Fruit fly (Drosophila melanogaster) whole organism, embryonic: ENCODE measurements around the gene Nup98-96.
A peak's percentile ranks its signal among the peaks of the same experiment; 100 is the strongest.

Experiments
- BEAF-32 ChIP-seq: fragments of 200-800 bp; sonication (Bioruptor generic); optimal IDR thresholded peaks from 3 replicates; lab custom pipeline; 2017; ENCODE audit warnings: missing biosample characterization, missing genetic modification characterization, mild to moderate bottlenecking, moderate library complexity, missing genetic modification reagents
- CG10543 ChIP-seq: fragments of 200-800 bp; sonication (Bioruptor generic); optimal IDR thresholded peaks from 3 replicates; lab custom pipeline; 2017; ENCODE audit warnings: missing biosample characterization, mild to moderate bottlenecking, missing genetic modification characterization, moderate library complexity
- CG11085 ChIP-seq: fragments of 200-800 bp; sonication (Bioruptor generic); IDR thresholded peaks from 2 replicates; pipeline ENCODE4 v1.3.6; 2022; ENCODE audit warnings: missing biosample characterization, missing genetic modification characterization
- CG12659 ChIP-seq: fragments of 200-800 bp; sonication (Bioruptor generic); optimal IDR thresholded peaks from 3 replicates; lab custom pipeline; 2017; ENCODE audit warnings: mild to moderate bottlenecking, missing biosample characterization, missing genetic modification reagents, missing genetic modification characterization
- CG14965 ChIP-seq: fragments of 200-800 bp; sonication (Bioruptor generic); optimal IDR thresholded peaks from 2 replicates; lab custom pipeline; 2016; ENCODE audit warnings: missing biosample characterization, missing genetic modification characterization, borderline replicate concordance
- CG15514 ChIP-seq: fragments of 200-800 bp; sonication (Bioruptor generic); optimal IDR thresholded peaks from 3 replicates; lab custom pipeline; 2017; ENCODE audit warnings: missing biosample characterization, missing genetic modification characterization, mild to moderate bottlenecking, moderate library complexity, missing genetic modification reagents
- CG17328 ChIP-seq: fragments of 200-800 bp; sonication (Bioruptor generic); IDR thresholded peaks from 2 replicates; pipeline ENCODE4 v1.3.6; 2022; ENCODE audit warnings: missing biosample characterization, missing genetic modification characterization
- CG18619 ChIP-seq: fragments of 200-800 bp; sonication (Bioruptor generic); optimal IDR thresholded peaks from 3 replicates; lab custom pipeline; 2017; ENCODE audit warnings: missing biosample characterization, mild to moderate bottlenecking, missing genetic modification characterization
- CG2875 ChIP-seq: fragments of 200-800 bp; sonication (Bioruptor generic); optimal IDR thresholded peaks from 2 replicates; lab custom pipeline; 2017; ENCODE audit warnings: missing biosample characterization, mild to moderate bottlenecking, missing genetic modification characterization, missing genetic modification reagents
- CG31388 ChIP-seq: fragments of 200-800 bp; sonication (Bioruptor generic); optimal IDR thresholded peaks from 2 replicates; lab custom pipeline; 2016; ENCODE audit warnings: missing biosample characterization, missing genetic modification characterization
- CG43689 ChIP-seq: fragments of 200-800 bp; sonication (Bioruptor generic); IDR thresholded peaks from 2 replicates; pipeline ENCODE4 v1.3.6; 2022; ENCODE audit warnings: missing biosample characterization, missing genetic modification characterization
- CG4707 ChIP-seq: fragments of 200-800 bp; sonication (Bioruptor generic); optimal IDR thresholded peaks from 2 replicates; lab custom pipeline; 2018; ENCODE audit warnings: missing biosample characterization, mild to moderate bottlenecking, missing genetic modification characterization, moderate library complexity
- CG5953 ChIP-seq: fragments of 200-800 bp; sonication (Bioruptor generic); IDR thresholded peaks from 2 replicates; pipeline ENCODE4 v1.3.6; 2022; ENCODE audit warnings: missing biosample characterization, missing genetic modification characterization
- CG6254 ChIP-seq: fragments of 200-800 bp; sonication (Bioruptor generic); optimal IDR thresholded peaks from 3 replicates; lab custom pipeline; 2017; ENCODE audit warnings: mild to moderate bottlenecking, missing biosample characterization, missing genetic modification reagents, missing genetic modification characterization
- CG6654 ChIP-seq: fragments of 200-800 bp; sonication (Bioruptor generic); optimal IDR thresholded peaks from 2 replicates; lab custom pipeline; 2017; ENCODE audit warnings: missing biosample characterization, mild to moderate bottlenecking, missing genetic modification characterization
- CG9609 ChIP-seq: fragments of 200-800 bp; sonication (Bioruptor generic); optimal IDR thresholded peaks from 3 replicates; lab custom pipeline; 2016; ENCODE audit warnings: missing biosample characterization, missing genetic modification characterization
- CrebB ChIP-seq: fragments of 200-800 bp; sonication (Bioruptor generic); optimal IDR thresholded peaks from 3 replicates; lab custom pipeline; 2018; ENCODE audit warnings: missing biosample characterization, mild to moderate bottlenecking, missing genetic modification characterization
- D19B ChIP-seq: fragments of 200-800 bp; sonication (Bioruptor generic); optimal IDR thresholded peaks from 2 replicates; lab custom pipeline; 2017; ENCODE audit warnings: missing biosample characterization, mild to moderate bottlenecking, missing genetic modification characterization
- Eip74EF ChIP-seq, 2 experiments: fragments of 200-800 bp in 1 of 2; fragments of >200 bp in 1 of 2; sonication (Bioruptor generic) in 1 of 2; optimal IDR thresholded peaks; 2 replicates each; lab custom pipeline; 2017 to 2019; ENCODE audit warnings: missing biosample characterization in 2 of 2, missing genetic modification characterization in 2 of 2, mild to moderate bottlenecking in 1 of 2, moderate library complexity in 1 of 2
- Gsc ChIP-seq: fragments of 200-800 bp; sonication (Bioruptor generic); IDR thresholded peaks from 2 replicates; pipeline ENCODE4 v1.3.6; 2022; ENCODE audit warnings: missing biosample characterization, missing genetic modification characterization
- Gug ChIP-seq: fragments of 200-800 bp; sonication (Bioruptor generic); IDR thresholded peaks from 4 replicates; pipeline ENCODE4 v1.3.6; 2022; ENCODE audit warnings: missing biosample characterization, missing genetic modification characterization
- HLH54F ChIP-seq: fragments of 200-800 bp; sonication (Bioruptor generic); optimal IDR thresholded peaks from 3 replicates; lab custom pipeline; 2016; ENCODE audit warnings: missing biosample characterization, missing genetic modification characterization
- Hr51 ChIP-seq, 2 experiments: fragments of 200-800 bp; sonication (Bioruptor generic); optimal IDR thresholded peaks; 2 replicates in 1 of 2; 3 replicates in 1 of 2; lab custom pipeline; 2016 to 2018; ENCODE audit warnings: missing biosample characterization in 2 of 2, missing genetic modification characterization in 2 of 2, mild to moderate bottlenecking in 1 of 2, moderate library complexity in 1 of 2
- Kr ChIP-seq: fragments of 200-800 bp; sonication (Bioruptor generic); optimal IDR thresholded peaks from 2 replicates; lab custom pipeline; 2017; ENCODE audit warnings: missing biosample characterization, mild to moderate bottlenecking, missing genetic modification characterization
- Lhr ChIP-seq: fragments of 200-800 bp; sonication (Bioruptor generic); optimal IDR thresholded peaks from 3 replicates; lab custom pipeline; 2017; ENCODE audit warnings: mild to moderate bottlenecking, missing biosample characterization, missing genetic modification reagents, missing genetic modification characterization
- Lim3 ChIP-seq: fragments of 200-800 bp; sonication (Bioruptor generic); IDR thresholded peaks from 2 replicates; pipeline ENCODE4 v1.3.6; 2022; ENCODE audit warnings: missing biosample characterization, missing genetic modification characterization
- Meics ChIP-seq: fragments of 200-800 bp; sonication (Bioruptor generic); optimal IDR thresholded peaks from 2 replicates; lab custom pipeline; 2017; ENCODE audit warnings: missing biosample characterization, mild to moderate bottlenecking, missing genetic modification characterization
- Mes4 ChIP-seq: fragments of 200-800 bp; sonication (Bioruptor generic); optimal IDR thresholded peaks from 2 replicates; lab custom pipeline; 2016; ENCODE audit warnings: missing biosample characterization, missing genetic modification characterization
- NFAT ChIP-seq: fragments of 200-800 bp; sonication (Bioruptor generic); IDR thresholded peaks from 2 replicates; pipeline ENCODE4 v1.3.6; 2022; ENCODE audit warnings: missing biosample characterization, missing genetic modification characterization
- Ptx1 ChIP-seq: fragments of 200-800 bp; sonication (Bioruptor generic); IDR thresholded peaks from 2 replicates; pipeline ENCODE4 v1.3.6; 2022; ENCODE audit warnings: missing biosample characterization, missing genetic modification characterization
- Rfx ChIP-seq: fragments of 200-800 bp; sonication (Bioruptor generic); IDR thresholded peaks from 2 replicates; pipeline ENCODE4 v1.3.6; 2022; ENCODE audit warnings: missing biosample characterization, missing genetic modification characterization
- Sry-β ChIP-seq: fragments of 200-800 bp; sonication (Bioruptor generic); optimal IDR thresholded peaks from 2 replicates; lab custom pipeline; 2018; ENCODE audit warnings: missing biosample characterization, mild to moderate bottlenecking, missing genetic modification characterization, moderate library complexity
- Stat92E ChIP-seq, 3 experiments: fragments of >200 bp in 2 of 3; fragments of 200-800 bp in 1 of 3; sonication (Bioruptor generic) in 1 of 3; optimal IDR thresholded peaks; 2 replicates each; lab custom pipeline; 2017 to 2019; ENCODE audit warnings: missing biosample characterization in 3 of 3, missing genetic modification characterization in 3 of 3, mild to moderate bottlenecking in 1 of 3, moderate library complexity in 1 of 3
- bsh ChIP-seq, 2 experiments: fragments of 200-800 bp; sonication (Bioruptor generic); optimal IDR thresholded peaks; 2 replicates each; lab custom pipeline; 2017 to 2018; ENCODE audit warnings: mild to moderate bottlenecking in 2 of 2, missing biosample characterization in 2 of 2, missing genetic modification characterization in 2 of 2, moderate library complexity in 1 of 2
- caup ChIP-seq: fragments of 200-800 bp; sonication (Bioruptor generic); optimal IDR thresholded peaks from 3 replicates; lab custom pipeline; 2017; ENCODE audit warnings: missing biosample characterization, mild to moderate bottlenecking, missing genetic modification characterization, moderate library complexity; ENCODE audit not compliant: severe bottlenecking
- dpn ChIP-seq, 2 experiments: fragments of 200-800 bp; sonication (Bioruptor generic); optimal IDR thresholded peaks; 3 replicates each; lab custom pipeline; 2016; ENCODE audit warnings: missing biosample characterization in 2 of 2, missing genetic modification characterization in 2 of 2
- ham ChIP-seq: fragments of 200-800 bp; sonication (Bioruptor generic); IDR thresholded peaks from 2 replicates; pipeline ENCODE4 v1.3.6; 2022; ENCODE audit warnings: missing biosample characterization, missing genetic modification characterization
- hbn ChIP-seq: fragments of 200-800 bp; sonication (Bioruptor generic); IDR thresholded peaks from 2 replicates; pipeline ENCODE4 v1.3.6; 2022; ENCODE audit warnings: missing biosample characterization, missing genetic modification characterization; ENCODE audit not compliant: partially characterized antibody
- lbe ChIP-seq: fragments of 200-800 bp; sonication (Bioruptor generic); optimal IDR thresholded peaks from 2 replicates; lab custom pipeline; 2016; ENCODE audit warnings: missing biosample characterization, mild to moderate bottlenecking, missing genetic modification characterization
- pb ChIP-seq: fragments of 200-800 bp; sonication (Bioruptor generic); optimal IDR thresholded peaks from 3 replicates; lab custom pipeline; 2016; ENCODE audit warnings: missing biosample characterization, missing genetic modification characterization
- row ChIP-seq: fragments of 200-800 bp; sonication (Bioruptor generic); IDR thresholded peaks from 3 replicates; pipeline ENCODE4 v1.3.6; 2022; ENCODE audit warnings: missing biosample characterization, missing genetic modification characterization
- scrt ChIP-seq: fragments of 200-800 bp; sonication (Bioruptor generic); optimal IDR thresholded peaks from 2 replicates; lab custom pipeline; 2018; ENCODE audit warnings: missing biosample characterization, mild to moderate bottlenecking, missing genetic modification characterization, moderate library complexity
- sima ChIP-seq: fragments of 200-800 bp; sonication (Bioruptor generic); optimal IDR thresholded peaks from 2 replicates; lab custom pipeline; 2016; ENCODE audit warnings: missing biosample characterization, missing genetic modification characterization
- vnd ChIP-seq: fragments of 200-800 bp; sonication (Bioruptor generic); IDR thresholded peaks from 3 replicates; pipeline ENCODE4 v1.3.6; 2022; ENCODE audit warnings: missing biosample characterization, missing genetic modification characterization; ENCODE audit not compliant: partially characterized antibody
- wor ChIP-seq: fragments of 200-800 bp; sonication (Bioruptor generic); IDR thresholded peaks from 2 replicates; pipeline ENCODE4 v1.3.6; 2022; ENCODE audit warnings: missing biosample characterization, missing genetic modification characterization
- zen2 ChIP-seq: fragments of 200-800 bp; sonication (Bioruptor generic); IDR thresholded peaks from 3 replicates; pipeline ENCODE4 v1.3.6; 2022; ENCODE audit warnings: missing biosample characterization, missing genetic modification characterization; ENCODE audit not compliant: partially characterized antibody

Nup98-96 gene

DNA sequence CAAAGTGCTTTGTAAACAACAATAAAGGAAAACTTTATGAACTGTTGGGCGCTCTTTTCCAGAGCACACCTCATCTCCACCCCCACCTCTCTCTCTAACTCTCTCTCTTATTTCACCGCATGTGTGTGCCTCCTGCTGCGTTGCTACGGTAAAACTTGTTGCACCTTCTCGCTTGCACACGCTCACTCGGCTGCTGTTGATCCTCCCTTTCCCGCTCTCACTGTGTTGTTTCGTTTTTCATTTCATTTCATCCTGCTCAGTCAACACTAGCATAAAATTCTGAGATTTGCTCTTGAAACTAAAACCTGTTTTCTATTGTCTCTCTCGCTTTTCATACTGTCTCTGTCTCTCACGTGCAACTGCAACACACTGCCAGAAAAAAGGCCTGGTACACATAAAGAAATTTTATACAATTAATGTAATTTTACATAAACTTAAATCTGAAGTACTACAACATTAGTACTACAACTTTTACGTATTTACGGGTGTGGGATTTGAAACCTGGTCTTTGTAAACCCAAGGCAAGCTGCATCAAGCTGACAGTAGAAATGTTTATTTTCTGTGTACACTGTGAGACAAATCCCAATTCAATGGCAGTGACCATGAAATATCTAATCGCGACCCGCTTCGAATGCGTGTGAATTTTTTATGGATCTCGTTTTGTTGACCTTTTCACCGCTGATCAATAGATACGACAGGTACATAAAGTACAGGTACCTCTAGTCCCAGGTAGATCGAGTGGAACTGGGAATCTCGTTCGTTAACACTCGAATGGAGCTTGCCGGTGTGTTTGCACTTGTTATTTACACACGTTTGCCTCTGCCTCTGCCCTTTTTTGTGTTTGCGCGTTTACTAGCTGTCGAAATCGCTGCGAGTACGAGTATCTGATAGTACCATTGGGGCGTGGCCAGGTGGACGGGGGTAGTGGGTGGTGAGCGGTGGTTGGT lies 1.3 kb upstream of the Nup98-96 start (continued):
- TF ChIP-seq Gug (GFP tag; lab: Robert Waterston, UW) = peak; percentile 68; the same call in 3 of the 4 replicates
- TF ChIP-seq CG18619 (GFP tag; lab: Kevin White, UChicago) = peak; percentile 76
- TF ChIP-seq dpn (GFP tag; optimal IDR thresholded peaks at IDR 0.05; lab: Kevin White, UChicago) = peak; percentile 68 to 84
- TF ChIP-seq bsh (GFP tag; optimal IDR thresholded peaks at IDR 0.05; lab: Kevin White, UChicago) = peak; percentile 88 to 97
- peak; percentile 22; the same call in 1 of the 2 replicates for TF ChIP-seq NFAT (GFP tag; lab: Robert Waterston, UW)
- TF ChIP-seq Gsc (GFP tag; lab: Robert Waterston, UW) = peak; percentile 81
- TF ChIP-seq Rfx (GFP tag; lab: Robert Waterston, UW) = peak; percentile 56; the same call in 1 of the 2 replicates
- peak; percentile 62 for TF ChIP-seq CG9609 (GFP tag; lab: Kevin White, UChicago)
- peak; percentile 68 for TF ChIP-seq CG31388 (GFP tag; lab: Kevin White, UChicago)
- peak; percentile 90 for TF ChIP-seq Ptx1 (GFP tag; lab: Robert Waterston, UW)
- TF ChIP-seq CrebB (tag; lab: Kevin White, UChicago) = peak; percentile 85
- TF ChIP-seq CG17328 (GFP tag; lab: Robert Waterston, UW) = peak; percentile 93
- peak; percentile 50 for TF ChIP-seq HLH54F
- peak; percentile 91 for TF ChIP-seq CG10543
- peak; percentile 73 for TF ChIP-seq wor
- peak; percentile 86 for TF ChIP-seq Kr (GFP tag; lab: Kevin White, UChicago)
- TF ChIP-seq vnd (GFP tag; lab: Robert Waterston, UW) = no peak
- TF ChIP-seq zen2 (GFP tag; lab: Robert Waterston, UW) = no peak
- peak; percentile 63 for TF ChIP-seq scrt (GFP tag; lab: Kevin White, UChicago)
- TF ChIP-seq BEAF-32 (GFP tag; lab: Kevin White, UChicago) = no peak
- peak; percentile 65 for TF ChIP-seq CG43689 (GFP tag; lab: Robert Waterston, UW)
- TF ChIP-seq CG5953 = peak; percentile 71
- peak; percentile 56 to 85 for TF ChIP-seq Hr51 (GFP tag; optimal IDR thresholded peaks at IDR 0.05; lab: Kevin White, UChicago)
- TF ChIP-seq D19B (GFP tag; lab: Kevin White, UChicago) = peak; percentile 44
- peak; percentile 84 for TF ChIP-seq Mes4 (GFP tag; lab: Kevin White, UChicago)
- TF ChIP-seq hbn (GFP tag; lab: Robert Waterston, UW) = no peak
- TF ChIP-seq Lim3 (GFP tag; lab: Robert Waterston, UW) = no peak
- TF ChIP-seq Eip74EF (GFP tag; optimal IDR thresholded peaks at IDR 0.05; lab: Kevin White, UChicago) = peak in 1 of 2 experiments; percentile 80
- TF ChIP-seq Stat92E (GFP tag; optimal IDR thresholded peaks at IDR 0.05; lab: Kevin White, UChicago) = peak in 1 of 3 experiments; percentile 94
- TF ChIP-seq CG11085 (GFP tag; lab: Robert Waterston, UW) = no peak
- peak; percentile 65 for TF ChIP-seq CG6654
- peak; percentile 71 for TF ChIP-seq Lhr (GFP tag; lab: Kevin White, UChicago)
- TF ChIP-seq row (GFP tag; lab: Robert Waterston, UW) = peak; percentile 89
- TF ChIP-seq Sry-β = peak; percentile 71
- TF ChIP-seq CG4707 (GFP tag; lab: Kevin White, UChicago) = peak; percentile 72
- peak; percentile 81 for TF ChIP-seq caup (GFP tag; lab: Kevin White, UChicago)
- peak; percentile 76 for TF ChIP-seq pb (GFP tag; lab: Kevin White, UChicago)
- no peak for TF ChIP-seq ham (GFP tag; lab: Robert Waterston, UW)
- peak; percentile 38 for TF ChIP-seq CG14965 (GFP tag; lab: Kevin White, UChicago)
- TF ChIP-seq CG15514 (GFP tag; lab: Kevin White, UChicago) = peak; percentile 74
- TF ChIP-seq lbe (GFP tag; lab: Kevin White, UChicago) = peak; percentile 73
- TF ChIP-seq CG6254 (GFP tag; lab: Kevin White, UChicago) = peak; percentile 94
- TF ChIP-seq CG2875 (GFP tag; lab: Kevin White, UChicago) = peak; percentile 93
- peak; percentile 75 for TF ChIP-seq CG12659 (GFP tag; lab: Kevin White, UChicago)
- TF ChIP-seq Meics (GFP tag; lab: Kevin White, UChicago) = peak; percentile 78
- TF ChIP-seq sima (GFP tag; lab: Kevin White, UChicago) = peak; percentile 12
